Fruit fly (Drosophila melanogaster) whole organism: ENCODE measurements around the gene Fancm.

ENCODE experiments used
- CG8478 ChIP-seq: fragments of >200 bp; optimal IDR thresholded peaks from 2 replicates; lab custom pipeline; 2018; ENCODE audit warnings: inconsistent platforms
- Dll ChIP-seq: fragments of >200 bp; optimal IDR thresholded peaks from 2 replicates; lab custom pipeline; 2017
- pan ChIP-seq: fragments of >200 bp; optimal IDR thresholded peaks from 2 replicates; lab custom pipeline; 2017
- psq ChIP-seq: fragments of >200 bp; optimal IDR thresholded peaks from 2 replicates; lab custom pipeline; 2017
- usp ChIP-seq: fragments of >200 bp; optimal IDR thresholded peaks from 2 replicates; lab custom pipeline; 2017; ENCODE audit warnings: missing biosample characterization, missing genetic modification characterization, mixed read lengths

- no peak for TF ChIP-seq CG8478
- no peak for TF ChIP-seq usp (GFP tag; lab: Kevin White, UChicago)
- no peak for TF ChIP-seq psq
- no peak for TF ChIP-seq Dll (lab: Kevin White, UChicago)
- TF ChIP-seq pan (lab: Kevin White, UChicago), result no peak
Observed at dm6 chr3R:21520183-21520582, 38.1 kb downstream of the Fancm start.
